Fruit fly (Drosophila melanogaster) whole organism, prepupa: Measurements from ENCODE around the gene lic.

ENCODE experiments used
- CG6163 ChIP-seq: fragments of 200-800 bp; sonication (Bioruptor generic); IDR thresholded peaks from 3 replicates; pipeline ENCODE4 v1.3.6; 2022; ENCODE audit warnings: missing biosample characterization, missing genetic modification characterization
- CG8119 ChIP-seq: fragments of 200-800 bp; sonication (Bioruptor generic); IDR thresholded peaks from 3 replicates; pipeline ENCODE4 v1.3.6; 2022; ENCODE audit warnings: missing biosample characterization, missing genetic modification characterization
- Eip78C ChIP-seq: fragments of 200-800 bp; sonication (Bioruptor generic); peaks from one replicate; lab custom pipeline; 2016; ENCODE audit warnings: missing biosample characterization, missing genetic modification characterization
- Hr38 ChIP-seq: sonication (Bioruptor generic); optimal IDR thresholded peaks from 2 replicates; lab custom pipeline; 2016; ENCODE audit warnings: missing biosample characterization, missing genetic modification characterization
- Hr4 ChIP-seq: fragments of 200-800 bp; sonication (Bioruptor generic); optimal IDR thresholded peaks from 3 replicates; lab custom pipeline; 2016; ENCODE audit warnings: missing biosample characterization, missing genetic modification characterization
- dsx ChIP-seq: fragments of 200-800 bp; optimal IDR thresholded peaks from 3 replicates; lab custom pipeline; 2019; ENCODE audit warnings: missing biosample characterization, mild to moderate bottlenecking, missing genetic modification characterization, moderate library complexity; ENCODE audit not compliant: poor library complexity, severe bottlenecking
- fd59A ChIP-seq: fragments of 200-800 bp; sonication (Bioruptor generic); optimal IDR thresholded peaks from 2 replicates; lab custom pipeline; 2017; ENCODE audit warnings: missing biosample characterization, mild to moderate bottlenecking, missing genetic modification characterization, missing genetic modification reagents
- salr ChIP-seq, 2 experiments: fragments of 200-800 bp; sonication (Bioruptor generic); optimal IDR thresholded peaks; 3 replicates each; lab custom pipeline; 2016 to 2018; ENCODE audit warnings: missing biosample characterization in 2 of 2, missing genetic modification characterization in 2 of 2, mild to moderate bottlenecking in 1 of 2

DNA sequence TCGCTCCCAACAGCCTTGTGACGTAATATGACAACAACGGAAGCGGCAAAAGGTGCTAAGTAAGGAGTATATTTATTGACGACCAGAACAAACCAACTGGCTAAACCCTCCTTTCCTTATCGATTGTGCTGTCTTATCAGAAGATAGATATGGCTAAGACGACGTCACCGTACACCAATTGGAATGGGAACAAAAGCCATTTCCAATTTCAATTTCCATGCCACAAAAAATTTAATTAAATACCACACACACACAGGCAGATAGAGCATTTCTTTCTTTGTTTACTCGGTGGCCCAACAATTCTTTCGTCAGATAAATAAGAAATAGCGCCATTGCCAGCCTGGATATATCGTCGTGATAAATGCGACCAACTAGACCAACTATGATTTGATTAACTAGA is 13.6 kb downstream of the lic start:
- no peak for TF ChIP-seq CG8119
- no peak for TF ChIP-seq CG6163 (GFP tag; lab: Robert Waterston, UW)
- no peak for TF ChIP-seq salr (GFP tag; optimal IDR thresholded peaks at IDR 0.05; lab: Kevin White, UChicago)
- TF ChIP-seq dsx (GFP tag; lab: Kevin White, UChicago) = no peak
- TF ChIP-seq Hr38 (GFP tag; lab: Kevin White, UChicago) = no peak
- no peak for TF ChIP-seq Eip78C (GFP tag; lab: Kevin White, UChicago)
- no peak for TF ChIP-seq Hr4 (GFP tag; lab: Kevin White, UChicago)
- TF ChIP-seq fd59A (GFP tag; lab: Kevin White, UChicago) = no peak
